Fruit fly (Drosophila melanogaster) whole organism, wandering third instar larva: Measurements from ENCODE around the gene CG13887.
A peak's percentile ranks its signal among the peaks of the same experiment; 100 is the strongest.

ENCODE experiments used
- Abd-B ChIP-seq: fragments of >200 bp; optimal IDR thresholded peaks from 2 replicates; lab custom pipeline; 2017; ENCODE audit warnings: missing biosample characterization, missing genetic modification characterization
- CG9705 ChIP-seq: fragments of 200-800 bp; sonication (Bioruptor generic); optimal IDR thresholded peaks from 2 replicates; lab custom pipeline; 2018; ENCODE audit warnings: missing biosample characterization, mild to moderate bottlenecking, missing genetic modification characterization
- CrebA ChIP-seq: fragments of 200-800 bp; sonication (Bioruptor generic); optimal IDR thresholded peaks from 2 replicates; lab custom pipeline; 2016; ENCODE audit warnings: missing biosample characterization, mild to moderate bottlenecking, missing genetic modification characterization, borderline replicate concordance
- Dfd ChIP-seq: fragments of >200 bp; optimal IDR thresholded peaks from 2 replicates; lab custom pipeline; 2017; ENCODE audit warnings: missing biosample characterization, missing genetic modification characterization
- Dif ChIP-seq: fragments of 200-275, 200-300 bp; sonication (Bioruptor generic); optimal IDR thresholded peaks from 2 replicates; lab custom pipeline; 2018; ENCODE audit warnings: missing biosample characterization, missing genetic modification characterization; ENCODE audit not compliant: partially characterized antibody
- HLH106 ChIP-seq: fragments of 200-800 bp; optimal IDR thresholded peaks from 3 replicates; lab custom pipeline; 2019; ENCODE audit warnings: missing biosample characterization, mild to moderate bottlenecking, missing genetic modification characterization, moderate library complexity
- Hnf4 ChIP-seq: fragments of 200-800 bp; sonication (Bioruptor generic); optimal IDR thresholded peaks from 2 replicates; lab custom pipeline; 2016; ENCODE audit warnings: missing biosample characterization, mild to moderate bottlenecking, missing genetic modification characterization
- Hr83 ChIP-seq: fragments of 200-300 bp; sonication (Bioruptor generic); optimal IDR thresholded peaks from 2 replicates; lab custom pipeline; 2016; ENCODE audit warnings: missing biosample characterization, mild to moderate bottlenecking, missing genetic modification characterization, moderate library complexity; ENCODE audit not compliant: poor library complexity, severe bottlenecking
- Jra ChIP-seq: sonication (Bioruptor generic); optimal IDR thresholded peaks from 2 replicates; lab custom pipeline; 2016; ENCODE audit warnings: missing biosample characterization, missing genetic modification characterization
- Mio ChIP-seq: sonication (Bioruptor generic); optimal IDR thresholded peaks from 2 replicates; lab custom pipeline; 2016; ENCODE audit warnings: missing biosample characterization, missing genetic modification characterization
- Myc ChIP-seq: fragments of >200 bp; optimal IDR thresholded peaks from 2 replicates; lab custom pipeline; 2017
- N ChIP-seq: fragments of >200 bp; optimal IDR thresholded peaks from 2 replicates; lab custom pipeline; 2018; ENCODE audit warnings: missing biosample characterization, missing external identifiers, missing genetic modification characterization
- OdsH ChIP-seq: fragments of 200-800 bp; sonication (Bioruptor generic); optimal IDR thresholded peaks from 2 replicates; lab custom pipeline; 2016; ENCODE audit warnings: missing biosample characterization, mild to moderate bottlenecking, missing genetic modification characterization
- Rel ChIP-seq, 2 experiments: fragments of 200-800 bp; sonication (Bioruptor generic) in 1 of 2; optimal IDR thresholded peaks; 2 replicates in 1 of 2; 3 replicates in 1 of 2; lab custom pipeline; 2016 to 2019; ENCODE audit warnings: mild to moderate bottlenecking in 2 of 2, missing biosample characterization in 2 of 2, missing genetic modification characterization in 2 of 2, moderate library complexity in 1 of 2
- Sp1 ChIP-seq: fragments of 200-800 bp; sonication (Bioruptor generic); optimal IDR thresholded peaks from 3 replicates; lab custom pipeline; 2019; ENCODE audit warnings: missing biosample characterization, mild to moderate bottlenecking, missing genetic modification characterization, moderate library complexity
- Vsx2 ChIP-seq: fragments of 200-300, 225-300 bp; sonication (Bioruptor generic); optimal IDR thresholded peaks from 2 replicates; lab custom pipeline; 2018; ENCODE audit warnings: missing biosample characterization, missing genetic modification characterization; ENCODE audit not compliant: partially characterized antibody
- br ChIP-seq: fragments of 200-800 bp; sonication (Bioruptor generic); optimal IDR thresholded peaks from 2 replicates; lab custom pipeline; 2016; ENCODE audit warnings: missing biosample characterization, missing genetic modification characterization
- dl ChIP-seq, 2 experiments: fragments of 175-275, 200-275 bp in 1 of 2; fragments of 200-275 bp in 1 of 2; sonication (Bioruptor generic); optimal IDR thresholded peaks; lab custom pipeline; 2018; ENCODE audit warnings: mild to moderate bottlenecking in 2 of 2, missing biosample characterization in 2 of 2, missing genetic modification characterization in 2 of 2, moderate library complexity in 2 of 2; ENCODE audit not compliant: partially characterized antibody in 2 of 2, insufficient read depth in 1 of 2
- dsf ChIP-seq: sonication (Bioruptor generic); optimal IDR thresholded peaks from 2 replicates; lab custom pipeline; 2016; ENCODE audit warnings: missing biosample characterization, missing genetic modification characterization, borderline replicate concordance
- ey ChIP-seq: fragments of 200-800 bp; sonication (Bioruptor generic); optimal IDR thresholded peaks from 2 replicates; lab custom pipeline; 2016; ENCODE audit warnings: missing biosample characterization, missing genetic modification characterization
- foxo ChIP-seq, 2 experiments: fragments of 200-800 bp; sonication (Bioruptor generic); optimal IDR thresholded peaks; 2 replicates in 1 of 2; 3 replicates in 1 of 2; lab custom pipeline; 2016 to 2017; ENCODE audit warnings: missing biosample characterization in 2 of 2, missing genetic modification characterization in 2 of 2
- h ChIP-seq: fragments of 200-800 bp; sonication (Bioruptor generic); optimal IDR thresholded peaks from 3 replicates; lab custom pipeline; 2016; ENCODE audit warnings: missing biosample characterization, mild to moderate bottlenecking, missing genetic modification characterization
- jim ChIP-seq: fragments of 175-275, 200-325 bp; sonication (Bioruptor generic); optimal IDR thresholded peaks from 2 replicates; lab custom pipeline; 2016; ENCODE audit warnings: missing biosample characterization, mild to moderate bottlenecking, missing genetic modification characterization
- pan ChIP-seq: fragments of >200 bp; optimal IDR thresholded peaks from 2 replicates; lab custom pipeline; 2017
- rgr ChIP-seq: fragments of 200-800 bp; sonication (Bioruptor generic); optimal IDR thresholded peaks from 3 replicates; lab custom pipeline; 2016; ENCODE audit warnings: missing biosample characterization, mild to moderate bottlenecking, missing genetic modification characterization
- sage ChIP-seq: fragments of 200-800 bp; sonication (Bioruptor generic); optimal IDR thresholded peaks from 2 replicates; lab custom pipeline; 2016; ENCODE audit warnings: missing biosample characterization, mild to moderate bottlenecking, missing genetic modification characterization
- sv ChIP-seq: fragments of 200-800 bp; sonication (Bioruptor generic); optimal IDR thresholded peaks from 3 replicates; lab custom pipeline; 2016; ENCODE audit warnings: missing biosample characterization, missing genetic modification characterization
- tai ChIP-seq: sonication (Bioruptor generic); optimal IDR thresholded peaks from 2 replicates; lab custom pipeline; 2016; ENCODE audit warnings: missing biosample characterization, missing genetic modification characterization
- woc ChIP-seq: sonication (Bioruptor generic); optimal IDR thresholded peaks from 2 replicates; lab custom pipeline; 2016; ENCODE audit warnings: missing biosample characterization, mild to moderate bottlenecking, missing genetic modification characterization

Gene CG13887

DNA sequence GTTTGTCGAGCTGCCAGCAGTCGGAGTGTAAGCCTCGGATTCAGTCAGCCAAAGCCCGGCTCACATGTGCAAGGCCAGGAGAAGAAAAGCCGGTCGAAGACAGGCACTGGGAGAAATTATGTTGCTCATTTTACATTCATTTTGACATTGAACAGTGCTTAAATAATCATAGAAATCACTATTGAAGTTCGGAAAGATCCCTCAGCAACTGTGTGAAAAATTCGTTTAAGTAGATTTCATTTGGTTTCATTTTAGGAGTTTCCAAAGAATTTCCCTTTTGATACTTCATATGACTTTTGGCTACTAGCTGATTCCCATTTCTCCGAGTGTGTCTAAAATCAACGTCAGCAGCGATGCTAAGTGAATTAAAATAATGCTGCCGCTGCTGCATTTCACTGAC lies 13.2 kb upstream of the CG13887 start (continued):
- TF ChIP-seq dsf (no peak), N (no peak), Rel (GFP tag; optimal IDR thresholded peaks at IDR 0.05; lab: Kevin White, UChicago) (no peak), Rel (tag; optimal IDR thresholded peaks at IDR 0.05; lab: Kevin White, UChicago) (peak; percentile 1)
- TF ChIP-seq, all 38 proteins: peak for 13

DNA sequence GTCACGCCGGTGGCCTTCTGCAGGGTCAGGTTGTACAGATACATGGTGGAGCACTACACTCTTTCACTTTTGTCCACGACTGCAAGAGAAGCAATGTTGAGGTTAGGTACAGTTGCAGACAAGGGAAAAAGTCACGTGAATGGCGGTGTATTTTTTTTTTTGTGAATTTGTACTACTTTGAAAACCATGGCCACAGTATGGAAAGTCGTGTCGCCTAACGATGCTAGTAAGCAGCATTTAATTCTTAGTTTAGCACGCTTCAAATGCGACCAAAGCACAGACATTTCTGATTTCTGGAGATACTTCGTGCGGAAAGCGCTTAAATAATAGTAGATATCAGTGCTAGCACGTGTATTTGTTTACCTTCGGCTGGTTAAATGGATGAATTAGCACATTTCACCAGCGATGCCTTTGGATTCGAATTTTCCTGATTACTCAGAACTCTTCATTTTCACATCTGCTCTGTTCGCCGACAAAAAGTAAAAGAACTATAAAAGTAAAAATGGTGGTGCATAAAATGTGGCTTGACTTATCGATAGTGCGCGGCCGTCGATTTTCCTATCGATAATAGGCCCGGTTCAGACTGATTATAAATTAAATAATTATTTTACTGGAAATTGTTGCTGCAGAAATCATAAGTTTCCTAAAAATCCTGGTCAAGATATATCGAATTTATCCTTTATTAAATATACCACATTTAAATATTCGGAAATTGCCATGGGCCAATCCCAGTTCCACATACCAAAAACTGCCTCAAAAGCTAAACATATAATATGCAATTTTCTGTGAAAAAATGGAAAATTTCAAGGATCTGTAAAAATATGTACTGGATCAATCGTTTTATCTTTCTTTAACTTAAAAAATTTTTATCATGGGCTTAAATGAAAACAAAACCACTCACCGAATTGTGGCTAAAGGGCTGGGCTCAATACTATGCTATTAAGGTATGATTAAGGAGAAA lies 4.5 kb upstream of the CG13887 start, which contains the start of gene Sf3b3:
Gene Sf3b3 (minus strand): TSS at position 489 of the 961 bp plus-strand sequence.
- TF ChIP-seq Sp1 (peak; percentile 29), OdsH (GFP tag; lab: Kevin White, UChicago) (peak; percentile 5), CG9705 (GFP tag; lab: Kevin White, UChicago) (peak; percentile 13), Jra (GFP tag; lab: Kevin White, UChicago) (no peak), woc (GFP tag; lab: Kevin White, UChicago) (peak; percentile 57), Rel (GFP tag; optimal IDR thresholded peaks at IDR 0.05; lab: Kevin White, UChicago) (no peak), Rel (tag; optimal IDR thresholded peaks at IDR 0.05; lab: Kevin White, UChicago) (peak; percentile 28), Myc (lab: Kevin White, UChicago) (peak; percentile 45), tai (GFP tag; lab: Kevin White, UChicago) (no peak), Hnf4 (GFP tag; lab: Kevin White, UChicago) (peak; percentile 26), HLH106 (tag; lab: Kevin White, UChicago) (peak; percentile 46), br (GFP tag; lab: Kevin White, UChicago) (no peak), Mio (GFP tag; lab: Kevin White, UChicago) (no peak), foxo (GFP tag; optimal IDR thresholded peaks at IDR 0.05; lab: Kevin White, UChicago) (peak in 1 of 2 experiments; percentile 25)
- TF ChIP-seq, all 38 proteins: peak for 9

DNA sequence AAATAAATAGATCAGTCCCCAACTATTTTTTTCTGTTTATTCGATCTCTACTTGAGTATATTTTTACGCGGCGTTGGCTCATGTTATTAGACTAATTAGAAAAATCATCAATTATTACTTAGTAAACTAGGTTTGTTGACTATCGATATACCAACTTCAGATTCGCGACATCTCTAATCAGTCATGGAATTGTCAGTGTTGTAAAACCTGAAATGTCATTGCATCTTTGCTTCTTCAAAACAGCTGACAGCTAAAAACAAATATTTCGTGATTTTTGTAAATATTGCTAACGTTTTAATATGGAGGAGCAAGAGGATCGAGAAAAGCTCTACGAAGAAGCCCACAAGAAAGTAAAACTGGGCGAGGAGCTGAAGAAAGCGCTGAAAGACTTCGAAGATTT lies 3.8 kb upstream of the CG13887 start, which contains the start of gene CG42553:
Gene CG42553 (plus strand): TSS at position 216 of the 400 bp plus-strand sequence.
- no peak for TF ChIP-seq dsf
- TF ChIP-seq sage (GFP tag; lab: Kevin White, UChicago), result no peak
- TF ChIP-seq CrebA (GFP tag; lab: Kevin White, UChicago), result no peak
- no peak for TF ChIP-seq br (GFP tag; lab: Kevin White, UChicago)
- no peak for TF ChIP-seq Vsx2
- peak; percentile 20 for TF ChIP-seq Hr83
- no peak for TF ChIP-seq dl (GFP tag; optimal IDR thresholded peaks at IDR 0.05; lab: Kevin White, UChicago; ENCODE audit: insufficient read depth in 1 of 2, partially characterized antibody in 2 of 2)
- peak; percentile 78 for TF ChIP-seq woc (GFP tag; lab: Kevin White, UChicago)
- no peak for TF ChIP-seq OdsH (GFP tag; lab: Kevin White, UChicago)
- TF ChIP-seq tai (GFP tag; lab: Kevin White, UChicago), result no peak
- no peak for TF ChIP-seq Rel (GFP tag; optimal IDR thresholded peaks at IDR 0.05; lab: Kevin White, UChicago)
- TF ChIP-seq Rel (tag; optimal IDR thresholded peaks at IDR 0.05; lab: Kevin White, UChicago), result peak; percentile 7
- TF ChIP-seq Abd-B (GFP tag; lab: Kevin White, UChicago), result no peak
- no peak for TF ChIP-seq Dfd (GFP tag; lab: Kevin White, UChicago)
- TF ChIP-seq Hnf4 (GFP tag; lab: Kevin White, UChicago), result peak; percentile 13
- no peak for TF ChIP-seq sv
- no peak for TF ChIP-seq ey (GFP tag; lab: Kevin White, UChicago)
- TF ChIP-seq rgr (GFP tag; lab: Kevin White, UChicago), result no peak
- TF ChIP-seq, all 38 proteins: peak for 4

DNA sequence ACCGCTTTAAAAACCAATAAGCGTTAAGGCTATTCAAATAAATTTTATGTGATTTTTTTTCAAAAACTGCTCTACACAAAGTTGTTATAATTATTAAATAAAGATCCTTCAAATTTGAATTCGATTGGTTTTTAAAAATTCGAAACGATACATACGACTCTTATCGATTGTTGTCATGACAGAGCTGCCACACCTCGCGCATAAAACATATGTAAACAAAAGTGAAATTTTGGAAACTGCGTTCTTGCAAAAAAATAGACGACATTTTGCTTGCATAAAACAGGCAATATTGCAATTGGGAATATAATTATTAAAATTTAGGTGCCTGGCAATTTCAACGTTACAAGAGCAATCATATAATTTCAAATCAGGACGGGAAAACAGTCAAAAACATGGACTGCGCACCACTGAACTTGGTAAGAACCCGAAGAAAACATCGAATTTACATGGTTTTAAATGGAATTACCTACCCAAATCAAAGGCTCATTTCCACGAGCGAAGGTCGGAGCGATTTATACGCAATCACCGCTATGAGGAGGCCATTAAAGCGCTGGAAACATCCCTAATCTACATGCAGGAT lies 2.1 kb upstream of the CG13887 start, which contains the start of gene CG42554:
Gene CG42554 (plus strand): TSS at position 229 of the 580 bp plus-strand sequence.
- TF ChIP-seq Dif, result no peak
- no peak for TF ChIP-seq ey (GFP tag; lab: Kevin White, UChicago)
- peak; percentile 23 for TF ChIP-seq rgr (GFP tag; lab: Kevin White, UChicago)
- TF ChIP-seq Hnf4 (GFP tag; lab: Kevin White, UChicago), result peak; percentile 5
- no peak for TF ChIP-seq Hr83
- TF ChIP-seq Mio (GFP tag; lab: Kevin White, UChicago), result no peak

DNA sequence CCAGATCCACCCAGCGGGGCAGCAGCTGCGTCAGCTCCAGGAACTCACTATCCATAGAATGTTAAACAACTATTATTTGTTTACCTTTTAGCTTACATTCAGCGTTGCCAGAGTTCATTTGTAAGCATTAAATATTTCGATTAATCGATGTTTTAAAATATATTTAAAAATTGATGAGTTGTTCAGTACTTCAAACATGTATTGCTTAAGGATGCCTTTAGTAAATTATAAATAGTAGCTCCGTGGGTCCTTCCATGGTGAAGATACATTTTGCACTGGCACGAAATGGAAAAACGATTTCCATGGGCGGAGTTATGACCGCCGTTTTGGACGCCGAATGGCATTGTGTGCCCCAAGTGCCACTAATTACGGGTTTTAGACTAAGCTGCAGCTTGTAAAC lies 3.6 kb downstream of the CG13887 start, which contains the start of the genes JMJD5 and Gr61a:
Gene JMJD5 (minus strand): TSS at position 101 of the 400 bp plus-strand sequence.
Gene Gr61a (plus strand): TSS at position 192 of the 400 bp plus-strand sequence.
- TF ChIP-seq dsf, result no peak
- no peak for TF ChIP-seq pan (lab: Kevin White, UChicago)
- TF ChIP-seq jim (GFP tag; lab: Kevin White, UChicago), result no peak
- TF ChIP-seq Sp1, result no peak
- no peak for TF ChIP-seq h
- TF ChIP-seq CrebA (GFP tag; lab: Kevin White, UChicago), result no peak
- no peak for TF ChIP-seq woc (GFP tag; lab: Kevin White, UChicago)
- TF ChIP-seq tai (GFP tag; lab: Kevin White, UChicago), result no peak
- no peak for TF ChIP-seq Rel (GFP tag; optimal IDR thresholded peaks at IDR 0.05; lab: Kevin White, UChicago)
- no peak for TF ChIP-seq Rel (tag; optimal IDR thresholded peaks at IDR 0.05; lab: Kevin White, UChicago)
- TF ChIP-seq Vsx2, result no peak
- TF ChIP-seq, all 38 proteins: peak for 0
